Worm (Caenorhabditis elegans): ENCODE data around the gene F09G2.1.
A peak's percentile ranks its signal among the peaks of the same experiment; 100 is the strongest.

The F09G2.1 gene

ce11 chrV:7196498-7196966, 3.5 kb upstream of the F09G2.1 start, which contains the start of gene F09G2.2 (continued):
- TF ChIP-seq dpl-1 (GFP tag; optimal IDR thresholded peaks at IDR 0.05) (peak; percentile 90), egl-18 (GFP tag; IDR thresholded peaks at IDR 0.05) (no peak), zfh-2 (GFP tag; conservative IDR thresholded peaks at IDR 0.05) (peak; percentile 90), chd-7 (tag; optimal IDR thresholded peaks at IDR 0.05) (peak; percentile 33), hmg-1.2 (GFP tag; IDR thresholded peaks at IDR 0.05) (peak; percentile 99), nhr-80 (tag; optimal IDR thresholded peaks at IDR 0.05) (peak; percentile 90), madf-8 (GFP tag; conservative IDR thresholded peaks at IDR 0.05) (peak; percentile 82), Y53G8AR.9 (GFP tag; conservative IDR thresholded peaks at IDR 0.05) (peak; percentile 92), T07F8.4 (tag; optimal IDR thresholded peaks at IDR 0.05) (no peak), attf-3 (GFP tag; conservative IDR thresholded peaks at IDR 0.05) (peak; percentile 73), C17E4.6 (GFP tag; IDR thresholded peaks at IDR 0.05) (peak; percentile 81), F55B11.4 (tag; optimal IDR thresholded peaks at IDR 0.05; ENCODE audit: borderline replicate concordance, insufficient read depth) (no peak), snpc-4 (GFP tag; optimal IDR thresholded peaks at IDR 0.05) (no peak), snpc-4 (tag; optimal IDR thresholded peaks at IDR 0.05) (peak; percentile 34 to 78 (median 70)), pbrm-1 (GFP tag; IDR thresholded peaks at IDR 0.05) (peak; percentile 89), F39B2.1 (GFP tag; IDR thresholded peaks at IDR 0.05) (no peak), attf-5 (GFP tag; optimal IDR thresholded peaks at IDR 0.05) (peak; percentile 96), lin-54 (GFP tag; optimal IDR thresholded peaks at IDR 0.05) (peak; percentile 93), unc-62 (GFP tag; optimal IDR thresholded peaks at IDR 0.05) (peak; percentile 13), nhr-120 (GFP tag; IDR thresholded peaks at IDR 0.05) (no peak), hlh-26 (GFP tag; conservative IDR thresholded peaks at IDR 0.05) (no peak), F57A8.1 (GFP tag; optimal IDR thresholded peaks at IDR 0.05) (no peak), lir-1 (GFP tag; conservative IDR thresholded peaks at IDR 0.05) (peak; percentile 84), ceh-100 (GFP tag; IDR thresholded peaks at IDR 0.05) (peak; percentile 71), lin-40 (tag; optimal IDR thresholded peaks at IDR 0.05) (peak; percentile 86), ztf-22 (GFP tag; optimal IDR thresholded peaks at IDR 0.05) (peak; percentile 2), xnd-1 (tag; optimal IDR thresholded peaks at IDR 0.05) (peak; percentile 77), hrde-1 (tag; optimal IDR thresholded peaks at IDR 0.05; ENCODE audit: borderline replicate concordance) (peak; percentile 14), sea-2 (GFP tag; IDR thresholded peaks at IDR 0.05) (no peak), nhr-27 (tag; optimal IDR thresholded peaks at IDR 0.05) (no peak), egrh-3 (GFP tag; IDR thresholded peaks at IDR 0.05) (peak; percentile 58), nfya-2 (GFP tag; IDR thresholded peaks at IDR 0.05) (no peak), Y79H2A.3 (GFP tag; conservative IDR thresholded peaks at IDR 0.05) (no peak), mxl-1 (tag; optimal IDR thresholded peaks at IDR 0.05) (peak; percentile 5), Y67H2A.10 (GFP tag; conservative IDR thresholded peaks at IDR 0.05) (peak; percentile 76; the same call in 1 of the 2 replicates), athp-1 (tag; optimal IDR thresholded peaks at IDR 0.05) (peak; percentile 66), snpc-3.4 (tag; optimal IDR thresholded peaks at IDR 0.05) (peak; percentile 88), F49E8.2 (tag; optimal IDR thresholded peaks at IDR 0.05; ENCODE audit: insufficient read depth) (peak; percentile 9), akir-1 (GFP tag; optimal IDR thresholded peaks at IDR 0.05) (no peak), ceh-79 (tag; optimal IDR thresholded peaks at IDR 0.05) (no peak), F10E7.11 (tag; optimal IDR thresholded peaks at IDR 0.05) (no peak), Y56A3A.18 (GFP tag; IDR thresholded peaks at IDR 0.05) (no peak), ccch-3 (GFP tag; optimal IDR thresholded peaks at IDR 0.05) (no peak), ceh-27 (GFP tag; optimal IDR thresholded peaks at IDR 0.05) (peak; percentile 88), F22D6.2 (tag; optimal IDR thresholded peaks at IDR 0.05) (peak; percentile 57), B0336.3 (GFP tag; IDR thresholded peaks at IDR 0.05) (peak; percentile 84), ztf-26 (tag; optimal IDR thresholded peaks at IDR 0.05) (peak; percentile 85), B0035.1 (tag; optimal IDR thresholded peaks at IDR 0.05) (peak; percentile 0), bed-1 (GFP tag; IDR thresholded peaks at IDR 0.05) (no peak)
